Fruit fly (Drosophila melanogaster): ENCODE results near the gene CG34150.

CG34150 gene

dm6 chr3R:24813637-24814301 lies at the start of gene CG34150, which contains the start of gene lili:
TSS of gene CG34150 (plus strand) at chr3R:24814262.
TSS of gene lili (minus strand) at chr3R:24814012.
- TF ChIP-seq psq (optimal IDR thresholded peaks at IDR 0.05): no peak
- TF ChIP-seq h (optimal IDR thresholded peaks at IDR 0.05): no peak
- no peak for TF ChIP-seq ttk (optimal IDR thresholded peaks at IDR 0.05)
- TF ChIP-seq Myc (optimal IDR thresholded peaks at IDR 0.05): no peak
- no peak for TF ChIP-seq Sin3A (optimal IDR thresholded peaks at IDR 0.05)
- TF ChIP-seq insv (optimal IDR thresholded peaks at IDR 0.05): no peak

dm6 chr3R:24764971-24765370 lies 49.1 kb upstream of the CG34150 start, which contains the start of gene AstA:
TSS of gene AstA (minus strand) at chr3R:24765071.
- TF ChIP-seq h (optimal IDR thresholded peaks at IDR 0.05) (no peak), Myc (optimal IDR thresholded peaks at IDR 0.05) (no peak), insv (optimal IDR thresholded peaks at IDR 0.05) (no peak), Sin3A (optimal IDR thresholded peaks at IDR 0.05) (no peak), psq (optimal IDR thresholded peaks at IDR 0.05) (no peak), ttk (optimal IDR thresholded peaks at IDR 0.05) (no peak)

dm6 chr3R:24766684-24767083 lies 47.4 kb upstream of the CG34150 start:
- TF ChIP-seq insv (optimal IDR thresholded peaks at IDR 0.05) (no peak), ttk (optimal IDR thresholded peaks at IDR 0.05) (no peak), h (optimal IDR thresholded peaks at IDR 0.05) (no peak), Myc (optimal IDR thresholded peaks at IDR 0.05) (no peak), Sin3A (optimal IDR thresholded peaks at IDR 0.05) (no peak), psq (optimal IDR thresholded peaks at IDR 0.05) (no peak)

dm6 chr3R:24767667-24768340 lies 46.3 kb upstream of the CG34150 start:
- TF ChIP-seq Myc (optimal IDR thresholded peaks at IDR 0.05): no peak
- no peak for TF ChIP-seq psq (optimal IDR thresholded peaks at IDR 0.05)
- TF ChIP-seq ttk (optimal IDR thresholded peaks at IDR 0.05): no peak
- TF ChIP-seq h (optimal IDR thresholded peaks at IDR 0.05): no peak
- TF ChIP-seq insv (optimal IDR thresholded peaks at IDR 0.05): no peak
- no peak for TF ChIP-seq Sin3A (optimal IDR thresholded peaks at IDR 0.05)

dm6 chr3R:24768538-24769401 lies 45.3 kb upstream of the CG34150 start, which contains the start of gene CG13631:
TSS of gene CG13631 (plus strand) at chr3R:24769351.
- TF ChIP-seq insv (optimal IDR thresholded peaks at IDR 0.05) (no peak), Sin3A (optimal IDR thresholded peaks at IDR 0.05) (no peak), Myc (optimal IDR thresholded peaks at IDR 0.05) (no peak), psq (optimal IDR thresholded peaks at IDR 0.05) (no peak), h (optimal IDR thresholded peaks at IDR 0.05) (no peak), ttk (optimal IDR thresholded peaks at IDR 0.05) (no peak)

- TF ChIP-seq Sin3A (optimal IDR thresholded peaks at IDR 0.05): no peak
- peak; percentile 48 for TF ChIP-seq ttk (optimal IDR thresholded peaks at IDR 0.05)
These were observed 44.5 kb upstream of the CG34150 start for dm6 chr3R:24769601-24770000.

- no peak for TF ChIP-seq insv (optimal IDR thresholded peaks at IDR 0.05)
- no peak for TF ChIP-seq psq (optimal IDR thresholded peaks at IDR 0.05)
These were observed 42.5 kb upstream of the CG34150 start, which contains the start of gene CG42331 for dm6 chr3R:24771273-24772231. TSS of gene CG42331 (plus strand) at chr3R:24772181.

- TF ChIP-seq Myc (optimal IDR thresholded peaks at IDR 0.05): no peak
- no peak for TF ChIP-seq psq (optimal IDR thresholded peaks at IDR 0.05)
- no peak for TF ChIP-seq ttk (optimal IDR thresholded peaks at IDR 0.05)
- no peak for TF ChIP-seq Sin3A (optimal IDR thresholded peaks at IDR 0.05)
- no peak for TF ChIP-seq h (optimal IDR thresholded peaks at IDR 0.05)
- TF ChIP-seq insv (optimal IDR thresholded peaks at IDR 0.05): no peak
These were observed 41.0 kb upstream of the CG34150 start for dm6 chr3R:24773016-24773415.

- no peak for TF ChIP-seq psq (optimal IDR thresholded peaks at IDR 0.05)
- TF ChIP-seq Sin3A (optimal IDR thresholded peaks at IDR 0.05): no peak
- TF ChIP-seq ttk (optimal IDR thresholded peaks at IDR 0.05): no peak
- TF ChIP-seq insv (optimal IDR thresholded peaks at IDR 0.05): no peak
These were observed 40.6 kb upstream of the CG34150 start for dm6 chr3R:24773422-24773821.

dm6 chr3R:24777101-24777500 lies 37.0 kb upstream of the CG34150 start:
- no peak for TF ChIP-seq Myc (optimal IDR thresholded peaks at IDR 0.05)

- TF ChIP-seq insv (optimal IDR thresholded peaks at IDR 0.05): no peak
These were observed 35.8 kb upstream of the CG34150 start for dm6 chr3R:24778218-24778739.

Measured in Kc167 (cell line).